Worm (Caenorhabditis elegans) whole organism, L3 larva: ENCODE results near the gene rtfo-1.

Experiments
- ama-1 ChIP-seq: fragments of 150-350 bp; optimal IDR thresholded peaks from 2 replicates; lab custom pipeline; 2018
- elt-1 ChIP-seq: fragments of 150-350 bp; optimal IDR thresholded peaks from 2 replicates; lab custom pipeline; 2014; ENCODE audit warnings: missing biosample characterization, missing genetic modification characterization
- elt-2 ChIP-seq: sonication (generic microtip); optimal IDR thresholded peaks from 2 replicates; lab custom pipeline; 2016; ENCODE audit warnings: missing genetic modification reagents, mild to moderate bottlenecking, missing genetic modification characterization, missing compliant biosample characterization
- elt-3 ChIP-seq, 3 experiments: fragments of 150-350 bp in 1 of 3; sonication (generic microtip) in 2 of 3; optimal IDR thresholded peaks; 2 replicates in 2 of 3; 4 replicates in 1 of 3; lab custom pipeline; 2014 to 2017; ENCODE audit warnings: missing biosample characterization in 3 of 3, missing genetic modification characterization in 3 of 3
- nhr-237 ChIP-seq: fragments of 150-350 bp; optimal IDR thresholded peaks from 2 replicates; lab custom pipeline; 2014; ENCODE audit warnings: missing biosample characterization, missing genetic modification characterization
- pha-4 ChIP-seq: fragments of 150-350 bp; optimal IDR thresholded peaks from 2 replicates; lab custom pipeline; 2014; ENCODE audit warnings: missing biosample characterization, missing genetic modification reagents, missing genetic modification characterization
- pqm-1 ChIP-seq: fragments of 150-350 bp; optimal IDR thresholded peaks from 2 replicates; lab custom pipeline; 2017; ENCODE audit warnings: missing biosample characterization, missing genetic modification characterization, inconsistent platforms
- unc-62 ChIP-seq: fragments of 150-350 bp; sonication (generic microtip); optimal IDR thresholded peaks from 4 replicates; lab custom pipeline; 2014; ENCODE audit warnings: missing biosample characterization, missing genetic modification reagents, missing genetic modification characterization

- no peak for TF ChIP-seq ama-1 (lab: Kevin White, UChicago)
- TF ChIP-seq nhr-237 (tag; lab: Kevin White, UChicago), result no peak
- no peak for TF ChIP-seq unc-62 (GFP tag; lab: Kevin White, UChicago)
- no peak for TF ChIP-seq elt-1 (tag; lab: Kevin White, UChicago)
- no peak for TF ChIP-seq elt-2 (tag; lab: Kevin White, UChicago)
- no peak for TF ChIP-seq pha-4 (tag; lab: Kevin White, UChicago)
- TF ChIP-seq elt-3 (tag; optimal IDR thresholded peaks at IDR 0.05; lab: Kevin White, UChicago), result no peak
- no peak for TF ChIP-seq pqm-1 (tag; lab: Kevin White, UChicago)
Measured at ce11 chrV:9576991-9577390, 5.5 kb downstream of the rtfo-1 start, which contains the start of gene F25B3.2.
